Worm (Caenorhabditis elegans): ENCODE results near the gene C05C10.7.

- TF ChIP-seq scrt-1 (GFP tag; IDR thresholded peaks at IDR 0.05) (no peak), ama-1 (optimal IDR thresholded peaks at IDR 0.05) (no peak), ceh-13 (GFP tag; optimal IDR thresholded peaks at IDR 0.05) (no peak), tra-4 (tag; optimal IDR thresholded peaks at IDR 0.05) (no peak), ceh-36 (tag; optimal IDR thresholded peaks at IDR 0.05) (no peak), hmbx-1 (tag; optimal IDR thresholded peaks at IDR 0.05) (no peak), ets-7 (tag; optimal IDR thresholded peaks at IDR 0.05) (no peak), F13C5.2 (tag; optimal IDR thresholded peaks at IDR 0.05) (no peak), hmg-4 (GFP tag; optimal IDR thresholded peaks at IDR 0.05) (no peak), flt-1 (GFP tag; IDR thresholded peaks at IDR 0.05) (no peak), hnd-1 (tag; optimal IDR thresholded peaks at IDR 0.05) (no peak)
Measured at ce11 chrII:9956116-9956515, 17.3 kb upstream of the C05C10.7 start.

Data from whole organism, early embryonic.